Comparison of ENCODE assay signal across 1 fruit fly cellular context in the genomic region with DNA sequence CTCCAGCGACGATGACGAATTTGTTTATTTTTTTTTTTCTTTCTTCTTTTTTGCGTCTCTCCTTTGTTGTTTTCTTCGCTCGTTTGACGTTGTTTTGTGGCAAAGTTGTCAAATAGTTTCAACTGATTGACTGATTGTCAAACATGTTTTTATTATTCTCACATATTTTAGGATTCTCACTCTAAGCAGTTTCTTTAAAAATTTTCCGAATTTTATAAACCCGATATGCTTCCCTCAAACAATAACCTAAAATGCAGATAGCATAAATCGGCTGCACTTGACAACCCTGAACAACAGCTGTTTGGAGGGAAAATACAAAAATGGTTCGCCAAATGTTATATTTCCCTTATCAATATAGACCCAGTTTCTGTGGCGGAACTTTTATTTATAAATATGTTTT.
TF ChIP-seq lines count a peak whose summit lies in the region.

TSS of gene CG17982 (minus strand) at position 299 of the 400 bp plus-strand sequence.

TF ChIP-seq in whole organism, embryonic, 481 proteins besides CTCF, POLR2A, EP300 and RAD21 (continued from another document and continues in another):
- TF ChIP-seq Sry-δ (GFP tag; optimal IDR thresholded peaks at IDR 0.05; lab: Kevin White, UChicago) (peak; percentile 48), Dref (GFP tag; IDR thresholded peaks at IDR 0.05; lab: Robert Waterston, UW) (no peak; the same call in 1 of the 2 replicates), Sin3A (optimal IDR thresholded peaks at IDR 0.05; lab: Kevin White, UChicago) (no peak), CG8290 (GFP tag; optimal IDR thresholded peaks at IDR 0.05; lab: Kevin White, UChicago) (peak; percentile 65), CG8290 (tag; optimal IDR thresholded peaks at IDR 0.05; lab: Kevin White, UChicago) (peak; percentile 41 to 82), knrl (GFP tag; IDR thresholded peaks at IDR 0.05; lab: Robert Waterston, UW; ENCODE audit: partially characterized antibody) (no peak), CG16813 (GFP tag; IDR thresholded peaks at IDR 0.05; lab: Robert Waterston, UW; ENCODE audit: partially characterized antibody) (no peak), CG2116 (GFP tag; optimal IDR thresholded peaks at IDR 0.05; lab: Kevin White, UChicago) (peak; percentile 71), bbx (GFP tag; IDR thresholded peaks at IDR 0.05; lab: Robert Waterston, UW; ENCODE audit: partially characterized antibody) (peak; percentile 10; the same call in 1 of the 2 replicates), CG7928 (GFP tag; optimal IDR thresholded peaks at IDR 0.05; lab: Kevin White, UChicago) (peak; percentile 47), shn (GFP tag; optimal IDR thresholded peaks at IDR 0.05; lab: Kevin White, UChicago) (peak; percentile 80), CG11560 (tag; IDR thresholded peaks at IDR 0.05; lab: Robert Waterston, UW) (peak; percentile 37; the same call in 1 of the 3 replicates), pita (GFP tag; optimal IDR thresholded peaks at IDR 0.05; lab: Kevin White, UChicago) (no peak), CG1832 (GFP tag; optimal IDR thresholded peaks at IDR 0.05; lab: Kevin White, UChicago) (no peak), Myb (GFP tag; optimal IDR thresholded peaks at IDR 0.05; lab: Kevin White, UChicago) (peak; percentile 66), Tbp (GFP tag; optimal IDR thresholded peaks at IDR 0.05; lab: Kevin White, UChicago) (no peak), jing (GFP tag; optimal IDR thresholded peaks at IDR 0.05; lab: Kevin White, UChicago) (no peak), CG10147 (GFP tag; optimal IDR thresholded peaks at IDR 0.05; lab: Kevin White, UChicago) (peak; percentile 76), CG16815 (GFP tag; optimal IDR thresholded peaks at IDR 0.05; lab: Kevin White, UChicago) (peak; percentile 47), CG10543 (GFP tag; optimal IDR thresholded peaks at IDR 0.05; lab: Kevin White, UChicago) (peak; percentile 90), CG4617 (GFP tag; optimal IDR thresholded peaks at IDR 0.05; lab: Kevin White, UChicago; ENCODE audit: borderline replicate concordance) (peak; percentile 61), CG11247 (GFP tag; IDR thresholded peaks at IDR 0.05; lab: Robert Waterston, UW) (peak; percentile 66), Dip3 (GFP tag; optimal IDR thresholded peaks at IDR 0.05; lab: Kevin White, UChicago) (peak; percentile 84), CkIIα-i1 (GFP tag; IDR thresholded peaks at IDR 0.05; lab: Robert Waterston, UW) (no peak), chinmo (GFP tag; IDR thresholded peaks at IDR 0.05; lab: Robert Waterston, UW; ENCODE audit: partially characterized antibody) (no peak), pzg (GFP tag; optimal IDR thresholded peaks at IDR 0.05; lab: Kevin White, UChicago) (peak; percentile 47), sens (GFP tag; lab: Kevin White, UChicago) (peak; percentile 97), hb (GFP tag; IDR thresholded peaks at IDR 0.05; lab: Robert Waterston, UW; ENCODE audit: partially characterized antibody) (no peak), trh (GFP tag; optimal IDR thresholded peaks at IDR 0.05; lab: Kevin White, UChicago) (peak; percentile 42), CG6654 (GFP tag; optimal IDR thresholded peaks at IDR 0.05; lab: Kevin White, UChicago) (peak; percentile 45), CG33557 (GFP tag; optimal IDR thresholded peaks at IDR 0.05; lab: Kevin White, UChicago) (peak; percentile 81), CG2120 (GFP tag; optimal IDR thresholded peaks at IDR 0.05; lab: Kevin White, UChicago) (peak; percentile 98), gcm (GFP tag; optimal IDR thresholded peaks at IDR 0.05; lab: Kevin White, UChicago) (peak; percentile 83), CG10267 (tag; optimal IDR thresholded peaks at IDR 0.05; lab: Kevin White, UChicago) (peak; percentile 80), Max (GFP tag; optimal IDR thresholded peaks at IDR 0.05; lab: Kevin White, UChicago) (peak; percentile 65), CG17359 (tag; optimal IDR thresholded peaks at IDR 0.05; lab: Kevin White, UChicago) (peak; percentile 92), stc (GFP tag; IDR thresholded peaks at IDR 0.05; lab: Robert Waterston, UW) (peak; percentile 74), BtbVII (GFP tag; optimal IDR thresholded peaks at IDR 0.05; lab: Kevin White, UChicago) (peak; percentile 82), CG14014 (GFP tag; IDR thresholded peaks at IDR 0.05; lab: Robert Waterston, UW) (peak; percentile 84), mam (GFP tag; optimal IDR thresholded peaks at IDR 0.05; lab: Kevin White, UChicago) (peak; percentile 90), CG33213 (GFP tag; optimal IDR thresholded peaks at IDR 0.05; lab: Kevin White, UChicago) (peak; percentile 87), CG13123 (GFP tag; optimal IDR thresholded peaks at IDR 0.05; lab: Kevin White, UChicago) (peak; percentile 77), CG10979 (tag; optimal IDR thresholded peaks at IDR 0.05; lab: Kevin White, UChicago) (peak; percentile 76), TFAM (GFP tag; optimal IDR thresholded peaks at IDR 0.05; lab: Kevin White, UChicago) (peak; percentile 5), sna (GFP tag; IDR thresholded peaks at IDR 0.05; lab: Robert Waterston, UW; ENCODE audit: partially characterized antibody) (no peak), ci (GFP tag; IDR thresholded peaks at IDR 0.05; lab: Robert Waterston, UW) (peak; percentile 90), scrt (GFP tag; optimal IDR thresholded peaks at IDR 0.05; lab: Kevin White, UChicago) (peak; percentile 71), Abd-B (GFP tag; optimal IDR thresholded peaks at IDR 0.05; lab: Kevin White, UChicago) (peak; percentile 58), psq (GFP tag; optimal IDR thresholded peaks at IDR 0.05; lab: Kevin White, UChicago) (peak; percentile 94), gem (tag; optimal IDR thresholded peaks at IDR 0.05; lab: Kevin White, UChicago) (peak; percentile 92), tx (GFP tag; optimal IDR thresholded peaks at IDR 0.05; lab: Kevin White, UChicago) (peak; percentile 84), CG4707 (GFP tag; optimal IDR thresholded peaks at IDR 0.05; lab: Kevin White, UChicago) (peak; percentile 55), D19A (tag; optimal IDR thresholded peaks at IDR 0.05; lab: Kevin White, UChicago) (peak; percentile 77), Nf-YA (GFP tag; IDR thresholded peaks at IDR 0.05; lab: Robert Waterston, UW) (peak; percentile 57; the same call in 1 of the 2 replicates), CG12391 (tag; optimal IDR thresholded peaks at IDR 0.05; lab: Kevin White, UChicago) (peak; percentile 90), CG31388 (GFP tag; optimal IDR thresholded peaks at IDR 0.05; lab: Kevin White, UChicago) (no peak), usp (GFP tag; optimal IDR thresholded peaks at IDR 0.05; lab: Kevin White, UChicago) (no peak), PHDP (tag; optimal IDR thresholded peaks at IDR 0.05; lab: Kevin White, UChicago) (peak; percentile 90), Adf1 (GFP tag; IDR thresholded peaks at IDR 0.05; lab: Robert Waterston, UW) (0 out of 2 replicates have a peak, but pooled peaks have one; percentile 31), Oaz (GFP tag; IDR thresholded peaks at IDR 0.05; lab: Robert Waterston, UW) (peak; percentile 53; the same call in 1 of the 2 replicates), CG14441 (GFP tag; IDR thresholded peaks at IDR 0.05; lab: Robert Waterston, UW) (peak; percentile 80), CrebB (tag; optimal IDR thresholded peaks at IDR 0.05; lab: Kevin White, UChicago) (peak; percentile 75), Fer1 (GFP tag; optimal IDR thresholded peaks at IDR 0.05; lab: Kevin White, UChicago) (peak; percentile 88), Hr78 (GFP tag; optimal IDR thresholded peaks at IDR 0.05; lab: Kevin White, UChicago) (peak in 1 of 2 experiments; percentile 16), dati (GFP tag; IDR thresholded peaks at IDR 0.05; lab: Robert Waterston, UW) (peak; percentile 32; the same call in 1 of the 2 replicates), ttk (GFP tag; IDR thresholded peaks at IDR 0.05; lab: Robert Waterston, UW) (peak; percentile 68), CG15601 (tag; optimal IDR thresholded peaks at IDR 0.05; lab: Kevin White, UChicago) (peak; percentile 82), CG8089 (GFP tag; optimal IDR thresholded peaks at IDR 0.05; lab: Kevin White, UChicago) (peak; percentile 72), sqz (GFP tag; optimal IDR thresholded peaks at IDR 0.05; lab: Kevin White, UChicago) (peak; percentile 89), jumu (GFP tag; optimal IDR thresholded peaks at IDR 0.05; lab: Kevin White, UChicago) (peak; percentile 77), CG10209 (GFP tag; optimal IDR thresholded peaks at IDR 0.05; lab: Kevin White, UChicago) (peak; percentile 74), wdn (GFP tag; IDR thresholded peaks at IDR 0.05; lab: Robert Waterston, UW) (peak; percentile 80), Usf (GFP tag; optimal IDR thresholded peaks at IDR 0.05; lab: Kevin White, UChicago) (peak; percentile 32), BEAF-32 (GFP tag; optimal IDR thresholded peaks at IDR 0.05; lab: Kevin White, UChicago) (peak; percentile 32), CG8281 (tag; optimal IDR thresholded peaks at IDR 0.05; lab: Kevin White, UChicago) (peak; percentile 71), jigr1 (GFP tag; IDR thresholded peaks at IDR 0.05; lab: Robert Waterston, UW) (peak; percentile 37; the same call in 2 of the 3 replicates), Atf-2 (GFP tag; optimal IDR thresholded peaks at IDR 0.05; lab: Kevin White, UChicago) (peak; percentile 72), tap (tag; optimal IDR thresholded peaks at IDR 0.05; lab: Kevin White, UChicago) (peak; percentile 83), ase (GFP tag; IDR thresholded peaks at IDR 0.05; lab: Robert Waterston, UW) (peak; percentile 68; the same call in 2 of the 3 replicates), CG1647 (GFP tag; optimal IDR thresholded peaks at IDR 0.05; lab: Kevin White, UChicago) (peak; percentile 62), Drgx (GFP tag; IDR thresholded peaks at IDR 0.05; lab: Robert Waterston, UW) (peak; percentile 89), Hr3 (GFP tag; optimal IDR thresholded peaks at IDR 0.05; lab: Kevin White, UChicago) (peak; percentile 77), kni (GFP tag; optimal IDR thresholded peaks at IDR 0.05; lab: Kevin White, UChicago) (peak; percentile 75), sob (GFP tag; IDR thresholded peaks at IDR 0.05; lab: Robert Waterston, UW) (peak; percentile 86), wek (GFP tag; optimal IDR thresholded peaks at IDR 0.05; lab: Kevin White, UChicago) (peak; percentile 35), sc (optimal IDR thresholded peaks at IDR 0.05; lab: Kevin White, UChicago) (no peak), sc (GFP tag; optimal IDR thresholded peaks at IDR 0.05; lab: Kevin White, UChicago) (peak; percentile 18), CG3163 (GFP tag; optimal IDR thresholded peaks at IDR 0.05; lab: Kevin White, UChicago) (peak; percentile 64), az2 (GFP tag; optimal IDR thresholded peaks at IDR 0.05; lab: Kevin White, UChicago) (peak; percentile 84), CG18599 (GFP tag; optimal IDR thresholded peaks at IDR 0.05; lab: Kevin White, UChicago) (peak; percentile 87), eve (GFP tag; optimal IDR thresholded peaks at IDR 0.05; lab: Kevin White, UChicago) (no peak), CG3726 (GFP tag; IDR thresholded peaks at IDR 0.05; lab: Robert Waterston, UW) (peak; percentile 68; the same call in 1 of the 3 replicates), CG2199 (GFP tag; IDR thresholded peaks at IDR 0.05; lab: Robert Waterston, UW) (no peak), CG16863 (GFP tag; optimal IDR thresholded peaks at IDR 0.05; lab: Kevin White, UChicago) (peak; percentile 80), ranshi (GFP tag; IDR thresholded peaks at IDR 0.05; lab: Robert Waterston, UW) (peak; percentile 82), Elba2 (GFP tag; optimal IDR thresholded peaks at IDR 0.05; lab: Kevin White, UChicago) (peak; percentile 4), E2f2 (GFP tag; IDR thresholded peaks at IDR 0.05; lab: Robert Waterston, UW) (peak; percentile 85), Atf6 (GFP tag; IDR thresholded peaks at IDR 0.05; lab: Robert Waterston, UW) (peak; percentile 84), seq (GFP tag; IDR thresholded peaks at IDR 0.05; lab: Robert Waterston, UW) (peak; percentile 71), sim (GFP tag; IDR thresholded peaks at IDR 0.05; lab: Robert Waterston, UW) (no peak), zf30C (GFP tag; optimal IDR thresholded peaks at IDR 0.05; lab: Kevin White, UChicago) (peak; percentile 7), fd64A (GFP tag; optimal IDR thresholded peaks at IDR 0.05; lab: Kevin White, UChicago) (peak; percentile 45), CG6272 (GFP tag; IDR thresholded peaks at IDR 0.05; lab: Robert Waterston, UW) (0 out of 2 replicates have a peak, but pooled peaks have one; percentile 34), croc (GFP tag; conservative IDR thresholded peaks at IDR 0.05; lab: Robert Waterston, UW) (peak; percentile 53), CG7786 (GFP tag; optimal IDR thresholded peaks at IDR 0.05; lab: Kevin White, UChicago) (peak; percentile 87), lbe (GFP tag; optimal IDR thresholded peaks at IDR 0.05; lab: Kevin White, UChicago) (peak; percentile 88), CG6683 (GFP tag; optimal IDR thresholded peaks at IDR 0.05; lab: Kevin White, UChicago) (peak; percentile 32), ab (GFP tag; optimal IDR thresholded peaks at IDR 0.05; lab: Kevin White, UChicago) (peak; percentile 18), Camta (GFP tag; optimal IDR thresholded peaks at IDR 0.05; lab: Kevin White, UChicago) (peak; percentile 78), fru (optimal IDR thresholded peaks at IDR 0.05; lab: Kevin White, UChicago) (no peak), CG6689 (GFP tag; IDR thresholded peaks at IDR 0.05; lab: Robert Waterston, UW) (peak; percentile 87), CG6254 (GFP tag; optimal IDR thresholded peaks at IDR 0.05; lab: Kevin White, UChicago) (peak; percentile 45), Ets97D (GFP tag; optimal IDR thresholded peaks at IDR 0.05; lab: Kevin White, UChicago) (peak; percentile 81), CG15269 (tag; optimal IDR thresholded peaks at IDR 0.05; lab: Kevin White, UChicago) (peak; percentile 89), CG11504 (tag; optimal IDR thresholded peaks at IDR 0.05; lab: Kevin White, UChicago) (no peak), CG10565 (GFP tag; optimal IDR thresholded peaks at IDR 0.05; lab: Kevin White, UChicago) (peak; percentile 19), CHES-1-like (GFP tag; optimal IDR thresholded peaks at IDR 0.05; lab: Kevin White, UChicago) (peak; percentile 90), pfk (GFP tag; optimal IDR thresholded peaks at IDR 0.05; lab: Kevin White, UChicago) (peak; percentile 27), gcm2 (GFP tag; optimal IDR thresholded peaks at IDR 0.05; lab: Kevin White, UChicago) (no peak), amos (GFP tag; IDR thresholded peaks at IDR 0.05; lab: Robert Waterston, UW; ENCODE audit: partially characterized antibody) (no peak; the same call in 1 of the 2 replicates), CG12744 (GFP tag; optimal IDR thresholded peaks at IDR 0.05; lab: Kevin White, UChicago) (peak; percentile 79), Dfd (GFP tag; optimal IDR thresholded peaks at IDR 0.05; lab: Kevin White, UChicago) (no peak), Hsf (GFP tag; optimal IDR thresholded peaks at IDR 0.05; lab: Kevin White, UChicago) (peak; percentile 88), CG7271 (tag; optimal IDR thresholded peaks at IDR 0.05; lab: Kevin White, UChicago) (peak; percentile 45)
